Fruit fly (Drosophila melanogaster) whole organism, embryonic: ENCODE results near the gene dachs.
A peak's percentile ranks its signal among the peaks of the same experiment; 100 is the strongest.

Experiments used
- Ada2b ChIP-seq: fragments of 200-800 bp; sonication (Bioruptor generic); IDR thresholded peaks from 2 replicates; pipeline ENCODE4 v1.3.6; 2022; ENCODE audit warnings: missing biosample characterization, missing genetic modification characterization
- Adf1 ChIP-seq: fragments of 200-800 bp; sonication (Bioruptor generic); IDR thresholded peaks from 2 replicates; pipeline ENCODE4 v1.3.6; 2022; ENCODE audit warnings: missing biosample characterization, missing genetic modification characterization
- Aef1 ChIP-seq: fragments of 200-800 bp; sonication (Bioruptor generic); IDR thresholded peaks from 3 replicates; pipeline ENCODE4 v1.3.6; 2022; ENCODE audit warnings: missing biosample characterization, missing genetic modification characterization
- Antp ChIP-seq: fragments of 200-800 bp; sonication (Bioruptor generic); optimal IDR thresholded peaks from 3 replicates; lab custom pipeline; 2016; ENCODE audit warnings: missing biosample characterization, missing genetic modification characterization
- Bdp1 ChIP-seq: fragments of 200-800 bp; sonication (Bioruptor generic); optimal IDR thresholded peaks from 3 replicates; lab custom pipeline; 2016; ENCODE audit warnings: missing biosample characterization, missing genetic modification characterization
- C15 ChIP-seq: fragments of 200-800 bp; sonication (Bioruptor generic); IDR thresholded peaks from 3 replicates; pipeline ENCODE4 v1.3.6; 2022; ENCODE audit warnings: missing biosample characterization, missing genetic modification characterization
- CG10431 ChIP-seq: fragments of 200-800 bp; sonication (Bioruptor generic); optimal IDR thresholded peaks from 3 replicates; lab custom pipeline; 2018; ENCODE audit warnings: missing biosample characterization, mild to moderate bottlenecking, missing genetic modification characterization
- CG10959 ChIP-seq: fragments of 200-800 bp; sonication (Bioruptor generic); IDR thresholded peaks from 2 replicates; pipeline ENCODE4 v1.3.6; 2022; ENCODE audit warnings: missing biosample characterization, missing genetic modification characterization
- CG11696 ChIP-seq: fragments of 200-800 bp; sonication (Bioruptor generic); IDR thresholded peaks from 2 replicates; pipeline ENCODE4 v1.3.6; 2022; ENCODE audit warnings: missing biosample characterization, missing genetic modification characterization
- CG1233 ChIP-seq: fragments of 200-800 bp; sonication (Bioruptor generic); optimal IDR thresholded peaks from 4 replicates; lab custom pipeline; 2018; ENCODE audit warnings: missing biosample characterization, mild to moderate bottlenecking, missing genetic modification characterization
- CG15011 ChIP-seq: fragments of 200-800 bp; sonication (Bioruptor generic); optimal IDR thresholded peaks from 3 replicates; lab custom pipeline; 2018; ENCODE audit warnings: missing biosample characterization, mild to moderate bottlenecking, missing genetic modification characterization
- CG1529 ChIP-seq: fragments of 200-800 bp; sonication (Bioruptor generic); optimal IDR thresholded peaks from 3 replicates; lab custom pipeline; 2018; ENCODE audit warnings: missing biosample characterization, missing genetic modification characterization
- CG15514 ChIP-seq: fragments of 200-800 bp; sonication (Bioruptor generic); optimal IDR thresholded peaks from 3 replicates; lab custom pipeline; 2017; ENCODE audit warnings: missing biosample characterization, missing genetic modification characterization, mild to moderate bottlenecking, moderate library complexity, missing genetic modification reagents
- CG17385 ChIP-seq: fragments of 200-800 bp; sonication (Bioruptor generic); optimal IDR thresholded peaks from 3 replicates; lab custom pipeline; 2018; ENCODE audit warnings: missing biosample characterization, mild to moderate bottlenecking, missing genetic modification characterization
- CG17802 ChIP-seq: fragments of 200-800 bp; sonication (Bioruptor generic); optimal IDR thresholded peaks from 2 replicates; lab custom pipeline; 2018; ENCODE audit warnings: missing biosample characterization, mild to moderate bottlenecking, missing genetic modification characterization, moderate library complexity
- CG1792 ChIP-seq: fragments of 200-800 bp; sonication (Bioruptor generic); optimal IDR thresholded peaks from 2 replicates; lab custom pipeline; 2016; ENCODE audit warnings: missing biosample characterization, missing genetic modification characterization
- CG18619 ChIP-seq: fragments of 200-800 bp; sonication (Bioruptor generic); optimal IDR thresholded peaks from 3 replicates; lab custom pipeline; 2017; ENCODE audit warnings: missing biosample characterization, mild to moderate bottlenecking, missing genetic modification characterization
- CG2129 ChIP-seq: fragments of 200-800 bp; sonication (Bioruptor generic); IDR thresholded peaks from 2 replicates; pipeline ENCODE4 v1.3.6; 2022; ENCODE audit warnings: missing biosample characterization, missing genetic modification characterization; ENCODE audit not compliant: partially characterized antibody
- CG30020 ChIP-seq: fragments of 200-800 bp; optimal IDR thresholded peaks from 2 replicates; lab custom pipeline; 2019; ENCODE audit warnings: missing biosample characterization, mild to moderate bottlenecking, missing genetic modification characterization, moderate library complexity
- CG32772 ChIP-seq: fragments of 200-800 bp; sonication (Bioruptor generic); IDR thresholded peaks from 2 replicates; pipeline ENCODE4 v1.3.6; 2022; ENCODE audit warnings: missing biosample characterization, missing genetic modification characterization
- CG33557 ChIP-seq: fragments of 200-800 bp; sonication (Bioruptor generic); optimal IDR thresholded peaks from 2 replicates; lab custom pipeline; 2019; ENCODE audit warnings: missing biosample characterization, mild to moderate bottlenecking, missing genetic modification characterization, moderate library complexity
- CG34422 ChIP-seq: fragments of 200-800 bp; sonication (Bioruptor generic); IDR thresholded peaks from 3 replicates; pipeline ENCODE4 v1.3.6; 2022; ENCODE audit warnings: missing biosample characterization, missing genetic modification characterization
- CG4617 ChIP-seq: fragments of 200-800 bp; sonication (Bioruptor generic); optimal IDR thresholded peaks from 3 replicates; lab custom pipeline; 2016; ENCODE audit warnings: missing biosample characterization, missing genetic modification characterization, borderline replicate concordance
- CG6272 ChIP-seq: fragments of 200-800 bp; sonication (Bioruptor generic); IDR thresholded peaks from 2 replicates; pipeline ENCODE4 v1.3.6; 2022; ENCODE audit warnings: missing biosample characterization, missing genetic modification characterization
- CG7987 ChIP-seq: fragments of 200-800 bp; sonication (Bioruptor generic); optimal IDR thresholded peaks from 2 replicates; lab custom pipeline; 2018; ENCODE audit warnings: missing biosample characterization, mild to moderate bottlenecking, missing genetic modification characterization, moderate library complexity
- CG8089 ChIP-seq: fragments of 200-800 bp; sonication (Bioruptor generic); optimal IDR thresholded peaks from 3 replicates; lab custom pipeline; 2016; ENCODE audit warnings: missing biosample characterization, missing genetic modification characterization
- CG9437 ChIP-seq: fragments of 200-800 bp; sonication (Bioruptor generic); optimal IDR thresholded peaks from 2 replicates; lab custom pipeline; 2018; ENCODE audit warnings: missing biosample characterization, mild to moderate bottlenecking, missing genetic modification characterization
- CG9932 ChIP-seq: fragments of 200-800 bp; sonication (Bioruptor generic); IDR thresholded peaks from 2 replicates; pipeline ENCODE4 v1.3.6; 2022; ENCODE audit warnings: missing biosample characterization, missing genetic modification characterization
- Doc3 ChIP-seq: fragments of 200-800 bp; sonication (Bioruptor generic); IDR thresholded peaks from 3 replicates; pipeline ENCODE4 v1.3.6; 2022; ENCODE audit warnings: missing biosample characterization, missing genetic modification characterization; ENCODE audit not compliant: partially characterized antibody
- Ets97D ChIP-seq: fragments of 200-800 bp; sonication (Bioruptor generic); optimal IDR thresholded peaks from 3 replicates; lab custom pipeline; 2016; ENCODE audit warnings: missing biosample characterization, missing genetic modification characterization
- Fer3 ChIP-seq: fragments of 200-800 bp; sonication (Bioruptor generic); optimal IDR thresholded peaks from 2 replicates; lab custom pipeline; 2018; ENCODE audit warnings: missing biosample characterization, mild to moderate bottlenecking, missing genetic modification characterization, moderate library complexity
- Hr3 ChIP-seq: fragments of 200-800 bp; sonication (Bioruptor generic); optimal IDR thresholded peaks from 3 replicates; lab custom pipeline; 2016; ENCODE audit warnings: missing biosample characterization, missing genetic modification characterization
- MTF-1 ChIP-seq: fragments of 200-800 bp; sonication (Bioruptor generic); optimal IDR thresholded peaks from 2 replicates; lab custom pipeline; 2018; ENCODE audit warnings: missing biosample characterization, mild to moderate bottlenecking, missing genetic modification characterization, borderline replicate concordance
- Meics ChIP-seq: fragments of 200-800 bp; sonication (Bioruptor generic); optimal IDR thresholded peaks from 2 replicates; lab custom pipeline; 2017; ENCODE audit warnings: missing biosample characterization, mild to moderate bottlenecking, missing genetic modification characterization
- Oli ChIP-seq: fragments of 200-800 bp; sonication (Bioruptor generic); optimal IDR thresholded peaks from 2 replicates; lab custom pipeline; 2018; ENCODE audit warnings: missing biosample characterization, mild to moderate bottlenecking, missing genetic modification characterization, moderate library complexity
- Stat92E ChIP-seq, 3 experiments: fragments of >200 bp in 2 of 3; fragments of 200-800 bp in 1 of 3; sonication (Bioruptor generic) in 1 of 3; optimal IDR thresholded peaks; 2 replicates each; lab custom pipeline; 2017 to 2019; ENCODE audit warnings: missing biosample characterization in 3 of 3, missing genetic modification characterization in 3 of 3, mild to moderate bottlenecking in 1 of 3, moderate library complexity in 1 of 3
- ase ChIP-seq: fragments of 200-800 bp; sonication (Bioruptor generic); IDR thresholded peaks from 3 replicates; pipeline ENCODE4 v1.3.6; 2022; ENCODE audit warnings: missing biosample characterization, missing genetic modification characterization
- ato ChIP-seq: fragments of 200-800 bp; sonication (Bioruptor generic); IDR thresholded peaks from 2 replicates; pipeline ENCODE4 v1.3.6; 2022; ENCODE audit warnings: missing biosample characterization, missing genetic modification characterization; ENCODE audit not compliant: partially characterized antibody
- crp ChIP-seq, 2 experiments: fragments of 200-800 bp; sonication (Bioruptor generic); optimal IDR thresholded peaks; 2 replicates in 1 of 2; 3 replicates in 1 of 2; lab custom pipeline; 2017; ENCODE audit warnings: missing biosample characterization in 2 of 2, missing genetic modification characterization in 2 of 2, mild to moderate bottlenecking in 1 of 2, moderate library complexity in 1 of 2
- danr ChIP-seq: fragments of 200-800 bp; sonication (Bioruptor generic); IDR thresholded peaks from 2 replicates; pipeline ENCODE4 v1.3.6; 2022; ENCODE audit warnings: missing biosample characterization, missing genetic modification characterization
- en ChIP-seq: fragments of 200-800 bp; sonication (Bioruptor generic); optimal IDR thresholded peaks from 2 replicates; lab custom pipeline; 2016; ENCODE audit warnings: missing biosample characterization, missing genetic modification characterization
- fd96Cb ChIP-seq: fragments of 200-800 bp; sonication (Bioruptor generic); optimal IDR thresholded peaks from 2 replicates; lab custom pipeline; 2018; ENCODE audit warnings: missing biosample characterization, mild to moderate bottlenecking, missing genetic modification characterization, moderate library complexity
- mirr ChIP-seq: fragments of 200-800 bp; sonication (Bioruptor generic); optimal IDR thresholded peaks from 3 replicates; lab custom pipeline; 2018; ENCODE audit warnings: missing biosample characterization, mild to moderate bottlenecking, missing genetic modification characterization
- oc ChIP-seq: fragments of 200-800 bp; sonication (Bioruptor generic); optimal IDR thresholded peaks from 2 replicates; lab custom pipeline; 2018; ENCODE audit warnings: missing biosample characterization, mild to moderate bottlenecking, missing genetic modification characterization, moderate library complexity
- pnt ChIP-seq: fragments of 200-800 bp; sonication (Bioruptor generic); optimal IDR thresholded peaks from 3 replicates; lab custom pipeline; 2016; ENCODE audit warnings: missing biosample characterization, missing genetic modification characterization
- row ChIP-seq: fragments of 200-800 bp; sonication (Bioruptor generic); IDR thresholded peaks from 3 replicates; pipeline ENCODE4 v1.3.6; 2022; ENCODE audit warnings: missing biosample characterization, missing genetic modification characterization
- salm ChIP-seq: fragments of 200-800 bp; sonication (Bioruptor generic); optimal IDR thresholded peaks from 2 replicates; lab custom pipeline; 2018; ENCODE audit warnings: missing biosample characterization, mild to moderate bottlenecking, missing genetic modification characterization
- slbo ChIP-seq: fragments of 200-800 bp; sonication (Bioruptor generic); IDR thresholded peaks from 2 replicates; pipeline ENCODE4 v1.3.6; 2022; ENCODE audit warnings: missing biosample characterization, missing genetic modification characterization
- sqz ChIP-seq: fragments of 200-800 bp; sonication (Bioruptor generic); optimal IDR thresholded peaks from 3 replicates; lab custom pipeline; 2018; ENCODE audit warnings: missing biosample characterization, mild to moderate bottlenecking, missing genetic modification characterization
- sug ChIP-seq: fragments of 200-800 bp; optimal IDR thresholded peaks from 2 replicates; lab custom pipeline; 2019; ENCODE audit warnings: missing biosample characterization, mild to moderate bottlenecking, missing genetic modification characterization, moderate library complexity
- wek ChIP-seq: fragments of 200-800 bp; sonication (Bioruptor generic); optimal IDR thresholded peaks from 3 replicates; lab custom pipeline; 2018; ENCODE audit warnings: missing biosample characterization, mild to moderate bottlenecking, missing genetic modification characterization, moderate library complexity

Gene dachs

DNA sequence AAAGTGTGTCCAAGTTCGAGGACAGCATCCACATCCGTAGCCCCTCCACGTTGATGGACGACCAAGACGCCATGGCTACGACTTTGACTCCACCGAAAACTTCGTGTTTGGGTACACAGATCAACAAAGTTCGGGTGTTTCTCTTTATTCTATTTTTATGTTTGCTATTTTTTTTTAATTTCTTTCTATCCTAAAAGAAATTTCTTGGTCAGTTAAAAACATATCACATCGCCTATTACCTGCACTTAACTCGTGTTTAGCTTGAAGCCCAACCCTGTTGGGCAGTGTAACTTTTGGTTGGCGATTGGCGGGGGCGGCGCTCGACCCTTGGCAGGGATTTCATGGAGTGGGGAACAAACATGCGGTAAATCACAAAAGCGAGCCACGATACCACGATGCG lies 6.8 kb downstream of the dachs start (continued):
- TF ChIP-seq Ada2b (no peak), CG10431 (GFP tag; lab: Kevin White, UChicago) (no peak), CG9437 (GFP tag; lab: Kevin White, UChicago) (no peak), CG18619 (no peak), CG6272 (GFP tag; lab: Robert Waterston, UW) (peak; percentile 57), salm (tag; lab: Kevin White, UChicago) (no peak), oc (peak; percentile 10), CG30020 (tag; lab: Kevin White, UChicago) (no peak), Doc3 (GFP tag; lab: Robert Waterston, UW) (no peak), Hr3 (GFP tag; lab: Kevin White, UChicago) (peak; percentile 6), CG1233 (GFP tag; lab: Kevin White, UChicago) (peak; percentile 54), CG17802 (peak; percentile 46), Adf1 (GFP tag; lab: Robert Waterston, UW) (no peak), Bdp1 (no peak), CG2129 (GFP tag; lab: Robert Waterston, UW) (no peak), CG11696 (GFP tag; lab: Robert Waterston, UW) (peak; percentile 55), slbo (GFP tag; lab: Robert Waterston, UW) (peak; percentile 59), Aef1 (GFP tag; lab: Robert Waterston, UW) (no peak), CG7987 (GFP tag; lab: Kevin White, UChicago) (no peak), sqz (GFP tag; lab: Kevin White, UChicago) (no peak), fd96Cb (tag; lab: Kevin White, UChicago) (peak; percentile 64), CG32772 (GFP tag; lab: Robert Waterston, UW) (peak; percentile 66; the same call in 1 of the 2 replicates), Oli (peak; percentile 54), row (peak; percentile 71), Stat92E (GFP tag; optimal IDR thresholded peaks at IDR 0.05; lab: Kevin White, UChicago) (no peak), ase (peak; percentile 57; the same call in 1 of the 3 replicates), CG17385 (GFP tag; lab: Kevin White, UChicago) (peak; percentile 23), CG8089 (GFP tag; lab: Kevin White, UChicago) (no peak), danr (GFP tag; lab: Robert Waterston, UW) (no peak), ato (GFP tag; lab: Robert Waterston, UW) (no peak), en (GFP tag; lab: Kevin White, UChicago) (no peak), CG33557 (GFP tag; lab: Kevin White, UChicago) (peak; percentile 33), pnt (GFP tag; lab: Kevin White, UChicago) (no peak), MTF-1 (GFP tag; lab: Kevin White, UChicago) (no peak), CG15514 (peak; percentile 40), Ets97D (GFP tag; lab: Kevin White, UChicago) (no peak), Fer3 (tag; lab: Kevin White, UChicago) (peak; percentile 53), Antp (GFP tag; lab: Kevin White, UChicago) (no peak), CG1529 (GFP tag; lab: Kevin White, UChicago) (no peak), CG34422 (GFP tag; lab: Robert Waterston, UW) (peak; percentile 59; the same call in 2 of the 3 replicates), wek (GFP tag; lab: Kevin White, UChicago) (no peak), sug (tag; lab: Kevin White, UChicago) (no peak), CG10959 (GFP tag; lab: Robert Waterston, UW) (no peak), CG4617 (GFP tag; lab: Kevin White, UChicago) (no peak), CG1792 (GFP tag; lab: Kevin White, UChicago) (peak; percentile 21), C15 (GFP tag; lab: Robert Waterston, UW) (no peak), mirr (no peak), CG9932 (no peak), CG15011 (GFP tag; lab: Kevin White, UChicago) (no peak), crp (GFP tag; optimal IDR thresholded peaks at IDR 0.05; lab: Kevin White, UChicago) (no peak), Meics (peak; percentile 54)
